Worm (Caenorhabditis elegans) whole organism, young adult: ENCODE measurements around the gene clec-196.
"Not testable (repeated sequence)": the region's sequence is repeated elsewhere in the genome, so short reads cannot be mapped to it uniquely, and the experiment has no call there.

ENCODE experiments used
- B0336.3 ChIP-seq: fragments of 200-800 bp; sonication (Bioruptor generic); IDR thresholded peaks from 2 replicates; pipeline ENCODE4 v1.3.6; 2022; ENCODE audit warnings: missing genetic modification characterization, missing compliant biosample characterization
- D2030.7 ChIP-seq: fragments of 200-800 bp; sonication (Bioruptor generic); IDR thresholded peaks from 2 replicates; pipeline ENCODE4 v1.3.6; 2022; ENCODE audit warnings: missing genetic modification reagents, missing genetic modification characterization, missing compliant biosample characterization
- F52B5.7 ChIP-seq: sonication (generic microtip); optimal IDR thresholded peaks from 2 replicates; lab custom pipeline; 2016; ENCODE audit warnings: mild to moderate bottlenecking, missing genetic modification characterization, missing compliant biosample characterization
- K12H6.12 ChIP-seq: fragments of 200-800 bp; sonication (Bioruptor generic); optimal IDR thresholded peaks from 2 replicates; lab custom pipeline; 2018; ENCODE audit warnings: mild to moderate bottlenecking, missing genetic modification characterization, missing compliant biosample characterization
- ZK185.1 ChIP-seq: sonication (generic microtip); optimal IDR thresholded peaks from 2 replicates; lab custom pipeline; 2016; ENCODE audit warnings: mild to moderate bottlenecking, missing genetic modification characterization, missing compliant biosample characterization; ENCODE audit not compliant: poor library complexity, severe bottlenecking
- akir-1 ChIP-seq: fragments of 200-800 bp; sonication (Bioruptor generic); optimal IDR thresholded peaks from 2 replicates; lab custom pipeline; 2018; ENCODE audit warnings: mild to moderate bottlenecking, missing genetic modification characterization, moderate library complexity, missing compliant biosample characterization
- atf-7 ChIP-seq: sonication (generic microtip); optimal IDR thresholded peaks from 2 replicates; lab custom pipeline; 2017; ENCODE audit warnings: mild to moderate bottlenecking, missing genetic modification characterization, missing compliant biosample characterization
- athp-1 ChIP-seq: sonication (generic microtip); optimal IDR thresholded peaks from 2 replicates; lab custom pipeline; 2017; ENCODE audit warnings: mild to moderate bottlenecking, missing genetic modification characterization, missing compliant biosample characterization
- attf-3 ChIP-seq: fragments of 200-800 bp; sonication (Bioruptor generic); conservative IDR thresholded peaks from 2 replicates; pipeline ENCODE4 v1.3.6; 2022; ENCODE audit warnings: missing genetic modification reagents, missing genetic modification characterization, missing compliant biosample characterization
- attf-6 ChIP-seq: fragments of 200-800 bp; sonication (Bioruptor generic); IDR thresholded peaks from 2 replicates; pipeline ENCODE4 v1.3.6; 2022; ENCODE audit warnings: missing genetic modification reagents, missing genetic modification characterization, missing compliant biosample characterization
- ccch-3 ChIP-seq: fragments of 200-800 bp; sonication (Bioruptor generic); optimal IDR thresholded peaks from 2 replicates; lab custom pipeline; 2018; ENCODE audit warnings: mild to moderate bottlenecking, missing genetic modification characterization, missing compliant biosample characterization
- cebp-1 ChIP-seq, 2 experiments: fragments of 200-800 bp in 1 of 2; sonication (Bioruptor generic) in 1 of 2; sonication (generic microtip) in 1 of 2; IDR thresholded peaks in 1 of 2; optimal IDR thresholded peaks in 1 of 2; 2 replicates each; pipeline versions ENCODE4 v1.3.6 to Lab custom; 2017 to 2022; ENCODE audit warnings: missing compliant biosample characterization in 2 of 2, missing genetic modification characterization in 2 of 2, mild to moderate bottlenecking in 1 of 2, missing genetic modification reagents in 1 of 2, moderate library complexity in 1 of 2
- cebp-2 ChIP-seq: fragments of 200-800 bp; sonication (Bioruptor generic); IDR thresholded peaks from 2 replicates; pipeline ENCODE4 v1.3.6; 2022; ENCODE audit warnings: missing genetic modification characterization, missing compliant biosample characterization
- ceh-58 ChIP-seq: fragments of 200-800 bp; sonication (Bioruptor generic); IDR thresholded peaks from 2 replicates; pipeline ENCODE4 v1.3.6; 2022; ENCODE audit warnings: missing genetic modification characterization, missing compliant biosample characterization
- dox-1 ChIP-seq: fragments of 200-800 bp; sonication (Bioruptor generic); IDR thresholded peaks from 2 replicates; pipeline ENCODE4 v1.3.6; 2022; ENCODE audit warnings: missing genetic modification reagents, missing genetic modification characterization, missing compliant biosample characterization
- gei-17 ChIP-seq: fragments of 200-800 bp; sonication (Bioruptor generic); optimal IDR thresholded peaks from 2 replicates; lab custom pipeline; 2018; ENCODE audit warnings: mild to moderate bottlenecking, missing genetic modification characterization, missing compliant biosample characterization
- hmg-1.2 ChIP-seq: fragments of 200-800 bp; sonication (Bioruptor generic); IDR thresholded peaks from 2 replicates; pipeline ENCODE4 v1.3.6; 2022; ENCODE audit warnings: missing genetic modification reagents, missing genetic modification characterization, missing compliant biosample characterization
- hrde-1 ChIP-seq: sonication (generic microtip); optimal IDR thresholded peaks from 2 replicates; lab custom pipeline; 2016; ENCODE audit warnings: missing genetic modification characterization, mild to moderate bottlenecking, missing compliant biosample characterization, moderate library complexity, missing genotype, missing genetic modification reagents, borderline replicate concordance
- hsf-1 ChIP-seq: fragments of 200-800 bp; sonication (Bioruptor generic); IDR thresholded peaks from 2 replicates; pipeline ENCODE4 v1.3.6; 2022; ENCODE audit warnings: missing genetic modification reagents, missing genetic modification characterization, missing compliant biosample characterization
- lag-1 ChIP-seq: fragments of 200-800 bp; sonication (Bioruptor generic); IDR thresholded peaks from 2 replicates; pipeline ENCODE4 v1.3.6; 2022; ENCODE audit warnings: missing genetic modification reagents, missing genetic modification characterization, missing compliant biosample characterization
- lin-40 ChIP-seq: sonication (generic microtip); optimal IDR thresholded peaks from 2 replicates; lab custom pipeline; 2016; ENCODE audit warnings: missing genetic modification characterization, mild to moderate bottlenecking, missing compliant biosample characterization, missing genotype, missing genetic modification reagents
- lir-1 ChIP-seq: fragments of 200-800 bp; sonication (Bioruptor generic); conservative IDR thresholded peaks from 2 replicates; pipeline ENCODE4 v1.3.6; 2022; ENCODE audit warnings: missing genetic modification reagents, missing genetic modification characterization, missing compliant biosample characterization
- lsl-1 ChIP-seq: fragments of 200-800 bp; sonication (Bioruptor generic); optimal IDR thresholded peaks from 2 replicates; lab custom pipeline; 2018; ENCODE audit warnings: mild to moderate bottlenecking, missing genetic modification characterization, moderate library complexity, missing compliant biosample characterization
- madf-3 ChIP-seq: fragments of 200-800 bp; sonication (Bioruptor generic); IDR thresholded peaks from 2 replicates; pipeline ENCODE4 v1.3.6; 2022; ENCODE audit warnings: missing genetic modification reagents, missing genetic modification characterization, missing compliant biosample characterization
- madf-6 ChIP-seq: fragments of 200-800 bp; sonication (Bioruptor generic); IDR thresholded peaks from 2 replicates; pipeline ENCODE4 v1.3.6; 2022; ENCODE audit warnings: missing genetic modification reagents, missing genetic modification characterization, missing compliant biosample characterization
- mel-28 ChIP-seq: sonication (generic microtip); optimal IDR thresholded peaks from 2 replicates; lab custom pipeline; 2016; ENCODE audit warnings: borderline replicate concordance, mild to moderate bottlenecking, missing genetic modification characterization, missing compliant biosample characterization
- nfyb-1 ChIP-seq: fragments of 200-800 bp; sonication (Bioruptor generic); IDR thresholded peaks from 2 replicates; pipeline ENCODE4 v1.3.6; 2022; ENCODE audit warnings: missing genetic modification reagents, missing genetic modification characterization, missing compliant biosample characterization
- nhr-80 ChIP-seq: sonication (generic microtip); optimal IDR thresholded peaks from 2 replicates; lab custom pipeline; 2016; ENCODE audit warnings: missing genetic modification characterization, missing compliant biosample characterization
- nhr-90 ChIP-seq: sonication (generic microtip); optimal IDR thresholded peaks from 2 replicates; lab custom pipeline; 2016; ENCODE audit warnings: missing genotype, mild to moderate bottlenecking, missing genetic modification characterization, missing compliant biosample characterization
- pbrm-1 ChIP-seq: fragments of 200-800 bp; sonication (Bioruptor generic); IDR thresholded peaks from 2 replicates; pipeline ENCODE4 v1.3.6; 2022; ENCODE audit warnings: missing genetic modification reagents, missing genetic modification characterization, missing compliant biosample characterization
- rcor-1 ChIP-seq: fragments of 200-800 bp; sonication (Bioruptor generic); IDR thresholded peaks from 2 replicates; pipeline ENCODE4 v1.3.6; 2022; ENCODE audit warnings: missing genetic modification reagents, missing genetic modification characterization, missing compliant biosample characterization
- snpc-1.3 ChIP-seq: sonication (generic microtip); optimal IDR thresholded peaks from 2 replicates; lab custom pipeline; 2017; ENCODE audit warnings: missing genetic modification characterization, mild to moderate bottlenecking, missing compliant biosample characterization, antibody characterized with exemption, moderate library complexity, missing genotype, missing genetic modification reagents; ENCODE audit not compliant: insufficient read depth
- snpc-3.4 ChIP-seq: sonication (generic microtip); optimal IDR thresholded peaks from 2 replicates; lab custom pipeline; 2017; ENCODE audit warnings: missing genetic modification characterization, mild to moderate bottlenecking, missing compliant biosample characterization, antibody characterized with exemption, moderate library complexity, missing genotype, missing genetic modification reagents
- snpc-4 ChIP-seq, 5 experiments: fragments of 150-350 bp in 1 of 5; sonication (generic microtip) in 4 of 5; optimal IDR thresholded peaks; 2 replicates each; lab custom pipeline; 2014 to 2018; ENCODE audit warnings: missing genetic modification characterization in 5 of 5, missing biosample characterization in 3 of 5, antibody characterized with exemption in 2 of 5, mild to moderate bottlenecking in 2 of 5, missing compliant biosample characterization in 2 of 5, missing genotype in 2 of 5, moderate library complexity in 2 of 5, missing genetic modification reagents in 1 of 5
- unc-130 ChIP-seq: sonication (generic microtip); optimal IDR thresholded peaks from 2 replicates; lab custom pipeline; 2016; ENCODE audit warnings: missing genetic modification reagents, missing genetic modification characterization, missing compliant biosample characterization
- xnd-1 ChIP-seq: sonication (generic microtip); optimal IDR thresholded peaks from 2 replicates; lab custom pipeline; 2016; ENCODE audit warnings: missing genotype, missing genetic modification reagents, missing genetic modification characterization, missing compliant biosample characterization
- ztf-28 ChIP-seq: fragments of 200-800 bp; sonication (Bioruptor generic); IDR thresholded peaks from 2 replicates; pipeline ENCODE4 v1.3.6; 2022; ENCODE audit warnings: missing genetic modification reagents, missing genetic modification characterization, missing compliant biosample characterization

Gene clec-196

ce11 chrIV:17284511-17285089 is 7.8 kb downstream of the clec-196 start:
- TF ChIP-seq attf-3 (GFP tag; lab: Robert Waterston, UW) (peak; percentile 62), snpc-4 (tag; optimal IDR thresholded peaks at IDR 0.05; lab: Kevin White, UChicago) (peak in 1 of 4 experiments; percentile 59), madf-6 (GFP tag; lab: Robert Waterston, UW) (peak; percentile 66), dox-1 (GFP tag; lab: Robert Waterston, UW) (peak; percentile 57), hmg-1.2 (GFP tag; lab: Robert Waterston, UW) (peak; percentile 18; the same call in 1 of the 2 replicates), hsf-1 (peak; percentile 82), athp-1 (tag; lab: Kevin White, UChicago) (peak; percentile 3), D2030.7 (GFP tag; lab: Robert Waterston, UW) (peak; percentile 86)
- not testable (repeated sequence) for TF ChIP-seq snpc-4 (GFP tag; optimal IDR thresholded peaks at IDR 0.05; lab: Kevin White, UChicago)

ce11 chrIV:17285263-17285662 is 8.5 kb downstream of the clec-196 start:
- TF ChIP-seq akir-1 (GFP tag; lab: Kevin White, UChicago) (no peak), hsf-1 (peak; percentile 50; the same call in 1 of the 2 replicates), ZK185.1 (no peak), attf-6 (GFP tag; lab: Robert Waterston, UW) (0 out of 2 replicates have a peak, but pooled peaks have one; percentile 54), D2030.7 (GFP tag; lab: Robert Waterston, UW) (no peak), hrde-1 (tag; lab: Kevin White, UChicago) (no peak), madf-6 (GFP tag; lab: Robert Waterston, UW) (no peak), cebp-1 (GFP tag; IDR thresholded peaks at IDR 0.05; lab: Robert Waterston, UW) (no peak), cebp-1 (tag; optimal IDR thresholded peaks at IDR 0.05; lab: Kevin White, UChicago) (peak; percentile 84), atf-7 (peak; percentile 30), lin-40 (tag; lab: Kevin White, UChicago) (peak; percentile 33), snpc-4 (GFP tag; optimal IDR thresholded peaks at IDR 0.05; lab: Kevin White, UChicago) (no peak), snpc-4 (tag; optimal IDR thresholded peaks at IDR 0.05; lab: Kevin White, UChicago) (peak in 1 of 4 experiments; percentile 31)

- TF ChIP-seq xnd-1 (tag; lab: Kevin White, UChicago) (no peak), ceh-58 (GFP tag; lab: Robert Waterston, UW) (no peak), nfyb-1 (GFP tag; lab: Robert Waterston, UW) (0 out of 2 replicates have a peak, but pooled peaks have one; percentile 28), hsf-1 (no peak), snpc-1.3 (tag; lab: Kevin White, UChicago) (no peak), rcor-1 (GFP tag; lab: Robert Waterston, UW) (no peak), B0336.3 (GFP tag; lab: Robert Waterston, UW) (no peak), madf-3 (GFP tag; lab: Robert Waterston, UW) (0 out of 2 replicates have a peak, but pooled peaks have one; percentile 62)
Observed at ce11 chrIV:17287908-17288675, 11.3 kb downstream of the clec-196 start, which contains the start of gene zipt-7.1. Gene zipt-7.1, minus strand, starts transcription at chrIV:17288139.

- TF ChIP-seq lsl-1 (GFP tag; lab: Kevin White, UChicago) (no peak), nhr-80 (tag; lab: Kevin White, UChicago) (no peak), mel-28 (tag; lab: Kevin White, UChicago) (no peak), hmg-1.2 (GFP tag; lab: Robert Waterston, UW) (no peak), ceh-58 (GFP tag; lab: Robert Waterston, UW) (no peak), snpc-3.4 (tag; lab: Kevin White, UChicago) (no peak), K12H6.12 (no peak), gei-17 (no peak), lir-1 (no peak), cebp-2 (no peak), ztf-28 (GFP tag; lab: Robert Waterston, UW) (no peak), pbrm-1 (GFP tag; lab: Robert Waterston, UW) (no peak), unc-130 (GFP tag; lab: Kevin White, UChicago) (no peak), D2030.7 (GFP tag; lab: Robert Waterston, UW) (no peak), nhr-90 (no peak), F52B5.7 (tag; lab: Kevin White, UChicago) (no peak), ccch-3 (no peak), lag-1 (GFP tag; lab: Robert Waterston, UW) (no peak)
Observed at ce11 chrIV:17291629-17292199, 15.0 kb downstream of the clec-196 start, which contains the start of the genes T28F3.11 and slc-17.4. Gene T28F3.11, minus strand, starts transcription at chrIV:17291679. Gene slc-17.4, minus strand, starts transcription at chrIV:17291733.
